Fruit fly (Drosophila melanogaster) whole organism, wandering third instar larva: ENCODE measurements around the gene CG33723.

Experiments
- GATAd ChIP-seq: sonication (Bioruptor generic); optimal IDR thresholded peaks from 2 replicates; lab custom pipeline; 2016; ENCODE audit warnings: missing biosample characterization, missing genetic modification characterization
- Hr78 ChIP-seq: fragments of >200 bp; optimal IDR thresholded peaks from 2 replicates; lab custom pipeline; 2017; ENCODE audit warnings: missing biosample characterization, missing genetic modification characterization
- h ChIP-seq: fragments of 200-800 bp; sonication (Bioruptor generic); optimal IDR thresholded peaks from 3 replicates; lab custom pipeline; 2016; ENCODE audit warnings: missing biosample characterization, mild to moderate bottlenecking, missing genetic modification characterization
- jim ChIP-seq: fragments of 175-275, 200-325 bp; sonication (Bioruptor generic); optimal IDR thresholded peaks from 2 replicates; lab custom pipeline; 2016; ENCODE audit warnings: missing biosample characterization, mild to moderate bottlenecking, missing genetic modification characterization

DNA sequence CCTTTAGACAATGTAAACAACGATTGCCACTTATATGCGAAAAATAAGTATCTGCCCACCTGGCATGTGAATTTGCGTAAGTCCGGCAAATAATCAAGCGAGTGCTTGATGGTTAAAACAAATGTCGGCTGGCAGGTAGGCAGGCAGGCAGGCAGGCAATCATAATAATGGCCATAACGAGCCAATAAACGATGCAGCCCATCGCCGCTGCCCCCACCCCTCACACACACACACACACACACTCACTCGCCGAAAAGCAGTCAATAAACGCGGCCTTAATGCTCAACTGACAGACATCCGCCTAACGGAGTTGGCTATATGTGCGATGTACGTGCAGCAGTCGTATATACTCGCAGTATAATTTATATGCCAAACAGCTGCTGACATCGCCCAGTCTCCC, 19.2 kb downstream of the CG33723 start:
- TF ChIP-seq GATAd: no peak
- no peak for TF ChIP-seq Hr78
- TF ChIP-seq h: no peak
- no peak for TF ChIP-seq jim (GFP tag; lab: Kevin White, UChicago)
